Worm (Caenorhabditis elegans): ENCODE results near the gene spig-1.

The spig-1 gene

ce11 chrV:7060396-7060795, 8.9 kb downstream of the spig-1 start, which contains the start of the genes Y57E12AL.6 and Y57E12AL.1:
TSS of gene Y57E12AL.6 (minus strand) at chrV:7060470.
TSS of gene Y57E12AL.1 (plus strand) at chrV:7060530.
- TF ChIP-seq nhr-77 (tag; optimal IDR thresholded peaks at IDR 0.05) (no peak), nhr-6 (tag; optimal IDR thresholded peaks at IDR 0.05) (peak; percentile 75), sem-4 (tag; optimal IDR thresholded peaks at IDR 0.05) (peak; percentile 79), sma-3 (GFP tag; optimal IDR thresholded peaks at IDR 0.05) (peak; percentile 80), lsy-2 (tag; optimal IDR thresholded peaks at IDR 0.05) (peak; percentile 67 to 89), ama-1 (optimal IDR thresholded peaks at IDR 0.05) (no peak), dmd-4 (tag; optimal IDR thresholded peaks at IDR 0.05) (no peak), nhr-25 (tag; optimal IDR thresholded peaks at IDR 0.05) (peak; percentile 91), peb-1 (tag; optimal IDR thresholded peaks at IDR 0.05) (no peak), sma-9 (GFP tag; optimal IDR thresholded peaks at IDR 0.05) (peak; percentile 88), sma-9 (tag; optimal IDR thresholded peaks at IDR 0.05) (no peak), nhr-10 (tag; optimal IDR thresholded peaks at IDR 0.05) (no peak), blmp-1 (tag; optimal IDR thresholded peaks at IDR 0.05; ENCODE audit: insufficient read depth) (peak; percentile 36), nhr-129 (tag; optimal IDR thresholded peaks at IDR 0.05) (peak; percentile 91), nhr-11 (tag; optimal IDR thresholded peaks at IDR 0.05) (no peak), ztf-1 (GFP tag; conservative IDR thresholded peaks at IDR 0.05) (no peak), ceh-16 (tag; optimal IDR thresholded peaks at IDR 0.05) (no peak), lin-13 (GFP tag; optimal IDR thresholded peaks at IDR 0.05) (peak; percentile 73), F13H6.1 (tag; optimal IDR thresholded peaks at IDR 0.05) (peak; percentile 83), unc-55 (GFP tag; optimal IDR thresholded peaks at IDR 0.05) (peak; percentile 79), elt-3 (tag; optimal IDR thresholded peaks at IDR 0.05) (no peak), unc-62 (GFP tag; optimal IDR thresholded peaks at IDR 0.05) (no peak), nhr-12 (tag; optimal IDR thresholded peaks at IDR 0.05) (no peak), skn-1 (tag; optimal IDR thresholded peaks at IDR 0.05) (peak; percentile 67), mab-5 (tag; optimal IDR thresholded peaks at IDR 0.05) (peak; percentile 37), fos-1 (tag; optimal IDR thresholded peaks at IDR 0.05) (peak; percentile 51), snpc-4 (tag; optimal IDR thresholded peaks at IDR 0.05) (peak; percentile 60), egl-27 (tag; optimal IDR thresholded peaks at IDR 0.05) (peak; percentile 49), nhr-23 (tag; optimal IDR thresholded peaks at IDR 0.05) (no peak), ZK546.5 (tag; optimal IDR thresholded peaks at IDR 0.05) (no peak), crh-2 (tag; optimal IDR thresholded peaks at IDR 0.05) (peak; percentile 92), alr-1 (tag; optimal IDR thresholded peaks at IDR 0.05) (no peak), ztf-11 (tag; optimal IDR thresholded peaks at IDR 0.05) (no peak), Y55F3AM.14 (GFP tag; optimal IDR thresholded peaks at IDR 0.05) (no peak), mdl-1 (tag; optimal IDR thresholded peaks at IDR 0.05) (peak in 1 of 2 experiments; percentile 31), ceh-82 (tag; optimal IDR thresholded peaks at IDR 0.05) (no peak), aly-2 (tag; optimal IDR thresholded peaks at IDR 0.05) (no peak), C34F6.9 (tag; optimal IDR thresholded peaks at IDR 0.05) (peak; percentile 93), lin-39 (tag; optimal IDR thresholded peaks at IDR 0.05) (no peak), nhr-21 (tag; optimal IDR thresholded peaks at IDR 0.05) (peak; percentile 73), unc-39 (tag; optimal IDR thresholded peaks at IDR 0.05) (no peak), nhr-237 (tag; optimal IDR thresholded peaks at IDR 0.05) (peak; percentile 28), R02D3.7 (tag; optimal IDR thresholded peaks at IDR 0.05) (peak; percentile 7), elt-1 (tag; optimal IDR thresholded peaks at IDR 0.05) (no peak), gmeb-1 (tag; optimal IDR thresholded peaks at IDR 0.05) (peak; percentile 86), lin-11 (tag; optimal IDR thresholded peaks at IDR 0.05) (peak; percentile 51), mbf-1 (tag; optimal IDR thresholded peaks at IDR 0.05) (no peak), ztf-4 (tag; optimal IDR thresholded peaks at IDR 0.05) (peak; percentile 77), zag-1 (tag; optimal IDR thresholded peaks at IDR 0.05) (peak; percentile 17)
